Worm (Caenorhabditis elegans): ENCODE data around the gene F36H5.8.
"Not testable (repeated sequence)": the region's sequence is repeated elsewhere in the genome, so short reads cannot be mapped to it uniquely, and the experiment has no call there.

Gene F36H5.8

ce11 chrII:1775234-1775633, 24.7 kb upstream of the F36H5.8 start, which contains the start of gene F36H5.14:
TSS of gene F36H5.14 (plus strand) at chrII:1775534.
- TF ChIP-seq ceh-43, lin-32, bed-3 (GFP tag; optimal IDR thresholded peaks at IDR 0.05): not testable (repeated sequence)

DNA sequence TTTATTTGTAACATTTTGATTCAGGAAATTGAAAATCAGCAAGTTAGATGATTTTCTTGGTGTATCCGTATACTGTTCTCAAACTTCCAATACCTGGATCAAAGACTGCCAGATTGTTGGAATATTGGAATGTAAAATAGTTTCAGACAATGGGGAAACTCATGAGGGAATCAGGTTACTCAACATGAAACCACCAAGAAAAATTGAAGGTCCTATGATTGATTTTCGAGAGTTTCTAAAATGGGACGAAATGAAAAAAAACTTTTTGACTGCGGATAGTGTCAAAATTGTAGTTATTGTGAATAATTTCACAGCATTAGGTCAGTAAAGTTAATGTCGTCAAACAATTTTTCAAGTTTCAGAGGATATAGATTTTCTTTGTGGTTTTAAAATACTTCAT, 21.3 kb upstream of the F36H5.8 start, which contains the start of gene math-3:
TSS of gene math-3 (plus strand) at position 301 of the 400 bp plus-strand sequence.
- TF ChIP-seq ceh-39 (tag; optimal IDR thresholded peaks at IDR 0.05), result no peak
- TF ChIP-seq pha-4 (tag; optimal IDR thresholded peaks at IDR 0.05), result no peak
- TF ChIP-seq ztf-11 (tag; optimal IDR thresholded peaks at IDR 0.05), result no peak
- TF ChIP-seq sem-2 (GFP tag; optimal IDR thresholded peaks at IDR 0.05), result no peak
- TF ChIP-seq elt-3 (tag; optimal IDR thresholded peaks at IDR 0.05), result no peak
- TF ChIP-seq nhr-2 (tag; optimal IDR thresholded peaks at IDR 0.05), result no peak
- no peak for TF ChIP-seq ceh-83 (GFP tag; optimal IDR thresholded peaks at IDR 0.05)
- TF ChIP-seq ham-2 (GFP tag; optimal IDR thresholded peaks at IDR 0.05), result no peak

DNA sequence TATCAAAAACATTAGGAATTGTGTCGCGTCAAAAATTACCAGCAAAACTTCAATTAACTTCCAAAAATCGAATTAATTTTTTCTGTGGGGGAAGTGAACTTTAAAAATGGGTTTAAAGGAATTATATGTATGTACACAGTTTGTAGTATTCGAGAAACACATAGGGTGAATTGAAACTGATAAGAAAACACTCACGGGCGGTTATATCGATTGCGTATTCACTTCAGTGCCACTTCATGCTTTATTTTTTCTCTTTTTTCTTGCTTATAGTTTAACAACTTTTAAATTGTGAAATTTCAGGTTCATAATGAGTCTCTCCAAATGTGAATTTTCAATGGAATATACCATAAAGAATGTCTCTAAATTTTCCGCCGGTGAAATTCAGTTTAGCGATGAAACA, 20.9 kb upstream of the F36H5.8 start, which contains the start of gene math-26:
TSS of gene math-26 (plus strand) at position 301 of the 400 bp plus-strand sequence.
- TF ChIP-seq nhr-76, mep-1, ztf-11 (tag; optimal IDR thresholded peaks at IDR 0.05): not testable (repeated sequence)

ce11 chrII:1766715-1767114, 16.2 kb upstream of the F36H5.8 start:
- TF ChIP-seq sem-2 (GFP tag; optimal IDR thresholded peaks at IDR 0.05), result no peak
- TF ChIP-seq ceh-83 (GFP tag; optimal IDR thresholded peaks at IDR 0.05), result no peak
- TF ChIP-seq ztf-11 (tag; optimal IDR thresholded peaks at IDR 0.05), result no peak
- no peak for TF ChIP-seq ces-1 (GFP tag; optimal IDR thresholded peaks at IDR 0.05)
- no peak for TF ChIP-seq unc-62 (GFP tag; optimal IDR thresholded peaks at IDR 0.05)
- TF ChIP-seq flh-1 (GFP tag; optimal IDR thresholded peaks at IDR 0.05), result no peak
- no peak for TF ChIP-seq pha-4 (tag; optimal IDR thresholded peaks at IDR 0.05)
- no peak for TF ChIP-seq unc-120 (tag; optimal IDR thresholded peaks at IDR 0.05; ENCODE audit: poor library complexity, severe bottlenecking)
- no peak for TF ChIP-seq drap-1 (GFP tag; optimal IDR thresholded peaks at IDR 0.05)
- TF ChIP-seq cnd-1 (tag; optimal IDR thresholded peaks at IDR 0.05), result no peak
- no peak for TF ChIP-seq tbx-8 (GFP tag; optimal IDR thresholded peaks at IDR 0.05)
- TF ChIP-seq nhr-76 (tag; optimal IDR thresholded peaks at IDR 0.05), result no peak
- no peak for TF ChIP-seq lsy-2 (tag; optimal IDR thresholded peaks at IDR 0.05)
- TF ChIP-seq zip-8 (tag; optimal IDR thresholded peaks at IDR 0.05), result no peak
- no peak for TF ChIP-seq mab-5 (tag; optimal IDR thresholded peaks at IDR 0.05)
- TF ChIP-seq ham-2 (GFP tag; optimal IDR thresholded peaks at IDR 0.05), result no peak
- TF ChIP-seq nhr-12 (tag; optimal IDR thresholded peaks at IDR 0.05), result no peak
- TF ChIP-seq mls-2 (tag; optimal IDR thresholded peaks at IDR 0.05), result no peak
- TF ChIP-seq M03D4.4 (tag; optimal IDR thresholded peaks at IDR 0.05), result no peak
- no peak for TF ChIP-seq ceh-39 (tag; optimal IDR thresholded peaks at IDR 0.05)

DNA sequence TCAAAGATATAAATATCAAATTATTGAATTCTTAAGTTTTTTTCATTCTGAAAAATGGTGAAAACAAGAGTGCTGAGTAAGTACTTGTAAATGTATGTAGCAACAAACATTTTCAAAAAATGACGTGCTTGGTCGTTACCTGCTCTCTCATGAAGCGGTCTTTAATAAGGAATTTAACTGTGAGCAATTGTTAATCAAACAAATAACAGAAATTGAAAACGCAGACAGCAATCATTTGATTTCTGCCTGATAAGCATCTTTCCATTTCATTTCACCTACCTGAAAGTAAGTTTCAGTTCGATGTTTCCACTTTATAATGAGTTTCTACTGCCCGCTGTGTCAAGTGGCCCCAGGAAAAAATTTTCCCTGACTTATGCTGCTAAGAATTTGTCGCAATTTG, 12.6 kb upstream of the F36H5.8 start, which contains the start of gene math-28:
TSS of gene math-28 (plus strand) at position 301 of the 400 bp plus-strand sequence.
- no peak for TF ChIP-seq mls-2 (tag; optimal IDR thresholded peaks at IDR 0.05)
- no peak for TF ChIP-seq nhr-237 (tag; optimal IDR thresholded peaks at IDR 0.05)
- no peak for TF ChIP-seq snpc-4 (tag; optimal IDR thresholded peaks at IDR 0.05)
- no peak for TF ChIP-seq nhr-28 (tag; optimal IDR thresholded peaks at IDR 0.05)
- no peak for TF ChIP-seq tbx-8 (GFP tag; optimal IDR thresholded peaks at IDR 0.05)
- TF ChIP-seq nhr-12 (tag; optimal IDR thresholded peaks at IDR 0.05), result no peak
- no peak for TF ChIP-seq mep-1 (tag; optimal IDR thresholded peaks at IDR 0.05)
- TF ChIP-seq mab-5 (tag; optimal IDR thresholded peaks at IDR 0.05), result no peak
- TF ChIP-seq pha-4 (tag; optimal IDR thresholded peaks at IDR 0.05), result no peak
- no peak for TF ChIP-seq unc-39 (tag; optimal IDR thresholded peaks at IDR 0.05)
- no peak for TF ChIP-seq cnd-1 (tag; optimal IDR thresholded peaks at IDR 0.05)
- no peak for TF ChIP-seq unc-62 (GFP tag; optimal IDR thresholded peaks at IDR 0.05)
- no peak for TF ChIP-seq elt-1 (tag; optimal IDR thresholded peaks at IDR 0.05; ENCODE audit: borderline replicate concordance, insufficient read depth)
- no peak for TF ChIP-seq bed-3 (GFP tag; optimal IDR thresholded peaks at IDR 0.05)
- TF ChIP-seq ceh-83 (GFP tag; optimal IDR thresholded peaks at IDR 0.05), result no peak
- no peak for TF ChIP-seq ceh-43 (GFP tag; optimal IDR thresholded peaks at IDR 0.05)
- TF ChIP-seq blmp-1 (tag; optimal IDR thresholded peaks at IDR 0.05), result no peak
- TF ChIP-seq ces-1 (GFP tag; optimal IDR thresholded peaks at IDR 0.05), result no peak
